Fruit fly (Drosophila melanogaster) whole organism, embryonic: Measurements from ENCODE around the gene CG6654.

Source experiments
- Adf1 ChIP-seq: fragments of 200-800 bp; sonication (Bioruptor generic); IDR thresholded peaks from 2 replicates; pipeline ENCODE4 v1.3.6; 2022; ENCODE audit warnings: missing biosample characterization, missing genetic modification characterization
- BEAF-32 ChIP-seq: fragments of 200-800 bp; sonication (Bioruptor generic); optimal IDR thresholded peaks from 3 replicates; lab custom pipeline; 2017; ENCODE audit warnings: missing biosample characterization, missing genetic modification characterization, mild to moderate bottlenecking, moderate library complexity, missing genetic modification reagents
- CG11085 ChIP-seq: fragments of 200-800 bp; sonication (Bioruptor generic); IDR thresholded peaks from 2 replicates; pipeline ENCODE4 v1.3.6; 2022; ENCODE audit warnings: missing biosample characterization, missing genetic modification characterization
- CG11247 ChIP-seq: fragments of 200-800 bp; sonication (Bioruptor generic); IDR thresholded peaks from 2 replicates; pipeline ENCODE4 v1.3.6; 2022; ENCODE audit warnings: missing biosample characterization, missing genetic modification characterization
- CG11504 ChIP-seq: fragments of 200-800 bp; sonication (Bioruptor generic); optimal IDR thresholded peaks from 3 replicates; lab custom pipeline; 2019; ENCODE audit warnings: missing biosample characterization, mild to moderate bottlenecking, missing genetic modification characterization, moderate library complexity
- CG13775 ChIP-seq: fragments of 200-800 bp; sonication (Bioruptor generic); optimal IDR thresholded peaks from 3 replicates; lab custom pipeline; 2017; ENCODE audit warnings: missing biosample characterization, mild to moderate bottlenecking, missing genetic modification characterization
- CG1603 ChIP-seq: fragments of 200-800 bp; sonication (Bioruptor generic); optimal IDR thresholded peaks from 2 replicates; lab custom pipeline; 2019; ENCODE audit warnings: missing biosample characterization, mild to moderate bottlenecking, missing genetic modification characterization, moderate library complexity
- CG2116 ChIP-seq: fragments of 200-800 bp; sonication (Bioruptor generic); optimal IDR thresholded peaks from 3 replicates; lab custom pipeline; 2018; ENCODE audit warnings: missing biosample characterization, mild to moderate bottlenecking, missing genetic modification characterization
- CG2678 ChIP-seq: fragments of 200-800 bp; sonication (Bioruptor generic); optimal IDR thresholded peaks from 3 replicates; lab custom pipeline; 2019; ENCODE audit warnings: missing biosample characterization, mild to moderate bottlenecking, missing genetic modification characterization, moderate library complexity
- CG2712 ChIP-seq: fragments of 200-800 bp; optimal IDR thresholded peaks from 3 replicates; lab custom pipeline; 2019; ENCODE audit warnings: missing biosample characterization, mild to moderate bottlenecking, missing genetic modification characterization, moderate library complexity
- CG30403 ChIP-seq: fragments of 200-800 bp; sonication (Bioruptor generic); optimal IDR thresholded peaks from 3 replicates; lab custom pipeline; 2016; ENCODE audit warnings: missing biosample characterization, missing genetic modification characterization
- CG5953 ChIP-seq: fragments of 200-800 bp; sonication (Bioruptor generic); IDR thresholded peaks from 2 replicates; pipeline ENCODE4 v1.3.6; 2022; ENCODE audit warnings: missing biosample characterization, missing genetic modification characterization
- CG6813 ChIP-seq: fragments of 200-800 bp; sonication (Bioruptor generic); optimal IDR thresholded peaks from 2 replicates; lab custom pipeline; 2017; ENCODE audit warnings: missing biosample characterization, missing genetic modification characterization, mild to moderate bottlenecking, moderate library complexity, missing genetic modification reagents
- CG7786 ChIP-seq: fragments of 200-800 bp; sonication (Bioruptor generic); optimal IDR thresholded peaks from 2 replicates; lab custom pipeline; 2016; ENCODE audit warnings: missing biosample characterization, missing genetic modification characterization
- CG8765 ChIP-seq: fragments of 200-800 bp; sonication (Bioruptor generic); IDR thresholded peaks from 2 replicates; pipeline ENCODE4 v1.3.6; 2022; ENCODE audit warnings: missing biosample characterization, missing genetic modification characterization
- CG9797 ChIP-seq: fragments of 200-800 bp; sonication (Bioruptor generic); optimal IDR thresholded peaks from 3 replicates; lab custom pipeline; 2018; ENCODE audit warnings: missing biosample characterization, mild to moderate bottlenecking, missing genetic modification characterization
- D19A ChIP-seq: fragments of 200-800 bp; optimal IDR thresholded peaks from 3 replicates; lab custom pipeline; 2019; ENCODE audit warnings: missing biosample characterization, mild to moderate bottlenecking, missing genetic modification characterization, moderate library complexity
- Doc3 ChIP-seq: fragments of 200-800 bp; sonication (Bioruptor generic); IDR thresholded peaks from 3 replicates; pipeline ENCODE4 v1.3.6; 2022; ENCODE audit warnings: missing biosample characterization, missing genetic modification characterization; ENCODE audit not compliant: partially characterized antibody
- E2f1 ChIP-seq: fragments of 200-800 bp; sonication (Bioruptor generic); IDR thresholded peaks from 2 replicates; pipeline ENCODE4 v1.3.6; 2022; ENCODE audit warnings: missing biosample characterization, missing genetic modification characterization
- Ets65A ChIP-seq: fragments of 200-800 bp; sonication (Bioruptor generic); peaks from one replicate; lab custom pipeline; 2016; ENCODE audit warnings: missing biosample characterization, missing genetic modification characterization
- Gsc ChIP-seq: fragments of 200-800 bp; sonication (Bioruptor generic); IDR thresholded peaks from 2 replicates; pipeline ENCODE4 v1.3.6; 2022; ENCODE audit warnings: missing biosample characterization, missing genetic modification characterization
- Lhr ChIP-seq: fragments of 200-800 bp; sonication (Bioruptor generic); optimal IDR thresholded peaks from 3 replicates; lab custom pipeline; 2017; ENCODE audit warnings: mild to moderate bottlenecking, missing biosample characterization, missing genetic modification reagents, missing genetic modification characterization
- MTF-1 ChIP-seq: fragments of 200-800 bp; sonication (Bioruptor generic); optimal IDR thresholded peaks from 2 replicates; lab custom pipeline; 2018; ENCODE audit warnings: missing biosample characterization, mild to moderate bottlenecking, missing genetic modification characterization, borderline replicate concordance
- Nf-YA ChIP-seq: fragments of 200-800 bp; sonication (Bioruptor generic); IDR thresholded peaks from 2 replicates; pipeline ENCODE4 v1.3.6; 2022; ENCODE audit warnings: missing biosample characterization, missing genetic modification characterization
- Scr ChIP-seq: fragments of 200-800 bp; sonication (Bioruptor generic); IDR thresholded peaks from 2 replicates; pipeline ENCODE4 v1.3.6; 2022; ENCODE audit warnings: missing biosample characterization, missing genetic modification characterization; ENCODE audit not compliant: partially characterized antibody
- Xrp1 ChIP-seq: fragments of 200-800 bp; sonication (Bioruptor generic); IDR thresholded peaks from 2 replicates; pipeline ENCODE4 v1.3.6; 2022; ENCODE audit warnings: missing biosample characterization, missing genetic modification characterization
- ara ChIP-seq: fragments of 200-800 bp; sonication (Bioruptor generic); IDR thresholded peaks from 2 replicates; pipeline ENCODE4 v1.3.6; 2022; ENCODE audit warnings: missing biosample characterization, missing genetic modification characterization
- ase ChIP-seq: fragments of 200-800 bp; sonication (Bioruptor generic); IDR thresholded peaks from 3 replicates; pipeline ENCODE4 v1.3.6; 2022; ENCODE audit warnings: missing biosample characterization, missing genetic modification characterization
- bab2 ChIP-seq: fragments of 200-800 bp; sonication (Bioruptor generic); optimal IDR thresholded peaks from 2 replicates; lab custom pipeline; 2016; ENCODE audit warnings: missing biosample characterization, missing genetic modification characterization
- bowl ChIP-seq: fragments of 200-800 bp; sonication (Bioruptor generic); IDR thresholded peaks from 2 replicates; pipeline ENCODE4 v1.3.6; 2022; ENCODE audit warnings: missing biosample characterization, missing genetic modification characterization
- chinmo ChIP-seq: fragments of 200-800 bp; sonication (Bioruptor generic); IDR thresholded peaks from 4 replicates; pipeline ENCODE4 v1.3.6; 2022; ENCODE audit warnings: missing biosample characterization, missing genetic modification characterization; ENCODE audit not compliant: partially characterized antibody
- ci ChIP-seq: fragments of 200-800 bp; sonication (Bioruptor generic); IDR thresholded peaks from 3 replicates; pipeline ENCODE4 v1.3.6; 2022; ENCODE audit warnings: missing biosample characterization, missing genetic modification characterization
- da ChIP-seq: fragments of 200-800 bp; sonication (Bioruptor generic); optimal IDR thresholded peaks from 2 replicates; lab custom pipeline; 2016; ENCODE audit warnings: missing biosample characterization, missing genetic modification characterization
- dan ChIP-seq: fragments of 200-800 bp; sonication (Bioruptor generic); IDR thresholded peaks from 2 replicates; pipeline ENCODE4 v1.3.6; 2022; ENCODE audit warnings: missing biosample characterization, missing genetic modification characterization
- eyg ChIP-seq: fragments of 200-800 bp; sonication (Bioruptor generic); optimal IDR thresholded peaks from 3 replicates; lab custom pipeline; 2016; ENCODE audit warnings: missing biosample characterization, missing genetic modification characterization
- fd102C ChIP-seq: fragments of 200-800 bp; sonication (Bioruptor generic); optimal IDR thresholded peaks from 2 replicates; lab custom pipeline; 2018; ENCODE audit warnings: missing biosample characterization, mild to moderate bottlenecking, missing genetic modification characterization, moderate library complexity
- gce ChIP-seq: fragments of 200-800 bp; sonication (Bioruptor generic); IDR thresholded peaks from 3 replicates; pipeline ENCODE4 v1.3.6; 2022; ENCODE audit warnings: missing biosample characterization, missing genetic modification characterization
- gfzf ChIP-seq: fragments of 200-800 bp; sonication (Bioruptor generic); optimal IDR thresholded peaks from 2 replicates; lab custom pipeline; 2016; ENCODE audit warnings: missing biosample characterization, mild to moderate bottlenecking, missing genetic modification characterization, moderate library complexity
- klu ChIP-seq: fragments of 200-800 bp; sonication (Bioruptor generic); IDR thresholded peaks from 2 replicates; pipeline ENCODE4 v1.3.6; 2022; ENCODE audit warnings: missing biosample characterization, missing genetic modification characterization
- lov ChIP-seq, 2 experiments: fragments of 200-800 bp in 1 of 2; fragments of >200 bp in 1 of 2; sonication (Bioruptor generic) in 1 of 2; IDR thresholded peaks in 1 of 2; optimal IDR thresholded peaks in 1 of 2; 2 replicates in 1 of 2; 3 replicates in 1 of 2; pipeline versions ENCODE4 v1.3.6 to Lab custom; 2017 to 2022; ENCODE audit warnings: missing biosample characterization in 1 of 2, missing genetic modification characterization in 1 of 2
- oc ChIP-seq: fragments of 200-800 bp; sonication (Bioruptor generic); optimal IDR thresholded peaks from 2 replicates; lab custom pipeline; 2018; ENCODE audit warnings: missing biosample characterization, mild to moderate bottlenecking, missing genetic modification characterization, moderate library complexity
- pzg ChIP-seq: fragments of 200-800 bp; sonication (Bioruptor generic); optimal IDR thresholded peaks from 3 replicates; lab custom pipeline; 2018; ENCODE audit warnings: missing biosample characterization, mild to moderate bottlenecking, missing genetic modification characterization, moderate library complexity
- rib ChIP-seq: fragments of 200-800 bp; sonication (Bioruptor generic); IDR thresholded peaks from 2 replicates; pipeline ENCODE4 v1.3.6; 2022; ENCODE audit warnings: missing biosample characterization, missing genetic modification characterization
- sens ChIP-seq: fragments of 200-800 bp; sonication (Bioruptor generic); peaks from one replicate; lab custom pipeline; 2016; ENCODE audit warnings: missing biosample characterization, missing genetic modification characterization
- sim ChIP-seq: fragments of 200-800 bp; sonication (Bioruptor generic); IDR thresholded peaks from 2 replicates; pipeline ENCODE4 v1.3.6; 2022; ENCODE audit warnings: missing biosample characterization, missing genetic modification characterization
- sqz ChIP-seq: fragments of 200-800 bp; sonication (Bioruptor generic); optimal IDR thresholded peaks from 3 replicates; lab custom pipeline; 2018; ENCODE audit warnings: missing biosample characterization, mild to moderate bottlenecking, missing genetic modification characterization
- stwl ChIP-seq: fragments of 200-800 bp; sonication (Bioruptor generic); optimal IDR thresholded peaks from 3 replicates; lab custom pipeline; 2018; ENCODE audit warnings: missing biosample characterization, mild to moderate bottlenecking, missing genetic modification characterization, moderate library complexity
- tio ChIP-seq: fragments of 200-800 bp; sonication (Bioruptor generic); optimal IDR thresholded peaks from 2 replicates; lab custom pipeline; 2017; ENCODE audit warnings: missing biosample characterization, missing genetic modification characterization, inconsistent platforms
- tna ChIP-seq: fragments of 200-800 bp; sonication (Bioruptor generic); IDR thresholded peaks from 2 replicates; pipeline ENCODE4 v1.3.6; 2022; ENCODE audit warnings: missing biosample characterization, missing genetic modification characterization; ENCODE audit not compliant: partially characterized antibody
- toy ChIP-seq: fragments of 200-800 bp; sonication (Bioruptor generic); IDR thresholded peaks from 2 replicates; pipeline ENCODE4 v1.3.6; 2022; ENCODE audit warnings: missing biosample characterization, missing genetic modification characterization

Gene CG6654

dm6 chr3R:15225279-15225730, 11.8 kb upstream of the CG6654 start, which contains the start of the genes CG31344 and Caf1-55 (continued):
- TF ChIP-seq eyg (no peak), klu (GFP tag; lab: Robert Waterston, UW) (no peak), Gsc (GFP tag; lab: Robert Waterston, UW) (no peak), Xrp1 (no peak), CG6813 (GFP tag; lab: Kevin White, UChicago) (no peak), ci (peak; percentile 17; the same call in 1 of the 3 replicates), Lhr (GFP tag; lab: Kevin White, UChicago) (peak; percentile 76), fd102C (GFP tag; lab: Kevin White, UChicago) (no peak), CG11085 (GFP tag; lab: Robert Waterston, UW) (no peak), MTF-1 (GFP tag; lab: Kevin White, UChicago) (no peak), bab2 (GFP tag; lab: Kevin White, UChicago) (no peak), toy (GFP tag; lab: Robert Waterston, UW) (no peak), CG7786 (peak; percentile 17), CG30403 (GFP tag; lab: Kevin White, UChicago) (peak; percentile 18), D19A (no peak), chinmo (GFP tag; lab: Robert Waterston, UW) (peak; percentile 93; the same call in 2 of the 4 replicates), dan (GFP tag; lab: Robert Waterston, UW) (no peak), tio (GFP tag; lab: Kevin White, UChicago) (no peak), sim (GFP tag; lab: Robert Waterston, UW) (no peak), CG2712 (tag; lab: Kevin White, UChicago) (peak; percentile 42), gce (GFP tag; lab: Robert Waterston, UW) (no peak), bowl (GFP tag; lab: Robert Waterston, UW) (no peak), CG2116 (peak; percentile 85), ara (GFP tag; lab: Robert Waterston, UW) (no peak), da (GFP tag; lab: Kevin White, UChicago) (no peak), Doc3 (GFP tag; lab: Robert Waterston, UW) (peak; percentile 68; the same call in 2 of the 3 replicates), CG2678 (no peak), oc (tag; lab: Kevin White, UChicago) (no peak), lov (optimal IDR thresholded peaks at IDR 0.05; lab: Kevin White, UChicago) (no peak), lov (GFP tag; IDR thresholded peaks at IDR 0.05; lab: Robert Waterston, UW) (no peak)

- TF ChIP-seq Adf1 (GFP tag; lab: Robert Waterston, UW) = no peak
- TF ChIP-seq BEAF-32 (GFP tag; lab: Kevin White, UChicago) = peak; percentile 14
- TF ChIP-seq CG11247 (GFP tag; lab: Robert Waterston, UW) = no peak
- TF ChIP-seq MTF-1 (GFP tag; lab: Kevin White, UChicago) = no peak
- TF ChIP-seq E2f1 = peak; percentile 24; the same call in 1 of the 2 replicates
- TF ChIP-seq chinmo (GFP tag; lab: Robert Waterston, UW) = no peak
- no peak for TF ChIP-seq CG11504
- TF ChIP-seq CG9797 (GFP tag; lab: Kevin White, UChicago) = peak; percentile 48
- TF ChIP-seq CG2116 = peak; percentile 19
- peak; percentile 63 for TF ChIP-seq gfzf (GFP tag; lab: Kevin White, UChicago)
- no peak for TF ChIP-seq ase (GFP tag; lab: Robert Waterston, UW)
- TF ChIP-seq CG8765 (GFP tag; lab: Robert Waterston, UW) = no peak
- TF ChIP-seq CG13775 (GFP tag; lab: Kevin White, UChicago) = no peak
- TF ChIP-seq pzg = peak; percentile 19
- no peak for TF ChIP-seq Nf-YA (GFP tag; lab: Robert Waterston, UW)
- peak; percentile 15; the same call in 1 of the 2 replicates for TF ChIP-seq Scr (GFP tag; lab: Robert Waterston, UW)
- TF ChIP-seq sens (GFP tag; lab: Kevin White, UChicago) = peak; percentile 42
- TF ChIP-seq Ets65A (GFP tag; lab: Kevin White, UChicago) = no peak
- peak; percentile 30 for TF ChIP-seq stwl
- TF ChIP-seq bowl (GFP tag; lab: Robert Waterston, UW) = no peak
- no peak for TF ChIP-seq rib (GFP tag; lab: Robert Waterston, UW)
- no peak for TF ChIP-seq CG1603 (tag; lab: Kevin White, UChicago)
- no peak for TF ChIP-seq tna (GFP tag; lab: Robert Waterston, UW)
- no peak for TF ChIP-seq sqz (GFP tag; lab: Kevin White, UChicago)
- TF ChIP-seq CG5953 = no peak
Measured at dm6 chr3R:15222973-15223372, 9.5 kb upstream of the CG6654 start, which contains the start of gene Polr2G. Polr2G (minus strand) TSS chr3R:15223180.
